Worm (Caenorhabditis elegans) whole organism, mixed stage, embryonic: ENCODE data around the gene tmbi-4.

ENCODE experiments used
- bed-3 ChIP-seq: fragments of 200-800 bp; sonication (Bioruptor generic); optimal IDR thresholded peaks from 3 replicates; lab custom pipeline; 2018; ENCODE audit warnings: mild to moderate bottlenecking, missing genetic modification characterization, moderate library complexity, missing compliant biosample characterization
- ceh-83 ChIP-seq: fragments of 200-800 bp; sonication (Bioruptor generic); optimal IDR thresholded peaks from 2 replicates; lab custom pipeline; 2018; ENCODE audit warnings: mild to moderate bottlenecking, missing genetic modification characterization, missing compliant biosample characterization
- ces-1 ChIP-seq: fragments of 150-350 bp; optimal IDR thresholded peaks from 2 replicates; lab custom pipeline; 2014; ENCODE audit warnings: missing biosample characterization, missing genetic modification reagents, missing genetic modification characterization
- elt-3 ChIP-seq: fragments of 150-350 bp; optimal IDR thresholded peaks from 2 replicates; lab custom pipeline; 2014; ENCODE audit warnings: missing biosample characterization, missing genetic modification characterization
- lin-13 ChIP-seq: fragments of 150-350 bp; optimal IDR thresholded peaks from 2 replicates; lab custom pipeline; 2014; ENCODE audit warnings: missing biosample characterization, missing genetic modification characterization

DNA sequence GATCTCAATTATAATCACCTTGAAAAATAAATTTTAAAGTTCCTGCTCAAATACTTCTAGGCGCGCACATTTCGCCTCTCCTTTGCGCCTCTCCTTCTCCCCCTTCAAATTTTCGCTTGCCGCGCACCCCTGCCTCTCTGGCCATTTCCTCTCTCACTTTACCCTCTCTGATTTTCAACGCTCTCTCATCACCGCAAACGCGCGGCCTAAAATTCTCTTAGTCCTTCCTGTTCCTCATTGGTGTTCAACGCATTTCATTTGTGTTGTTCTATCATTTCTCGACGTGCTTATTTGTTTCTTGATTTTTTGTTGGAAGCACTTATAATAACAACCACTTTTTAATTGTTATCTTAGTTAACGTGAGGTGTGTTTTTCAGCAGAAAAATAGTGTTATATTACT is 36.7 kb upstream of the tmbi-4 start, which contains the start of gene C25A11.2:
- TF ChIP-seq ces-1 (GFP tag; lab: Kevin White, UChicago) (peak; percentile 53), bed-3 (GFP tag; lab: Kevin White, UChicago) (no peak), lin-13 (peak; percentile 11), ceh-83 (GFP tag; lab: Kevin White, UChicago) (no peak), elt-3 (tag; lab: Kevin White, UChicago) (no peak)
